Fruit fly (Drosophila melanogaster) whole organism, embryonic: ENCODE measurements around the gene nenya.

ENCODE experiments used
- C15 ChIP-seq: fragments of 200-800 bp; sonication (Bioruptor generic); IDR thresholded peaks from 3 replicates; pipeline ENCODE4 v1.3.6; 2022; ENCODE audit warnings: missing biosample characterization, missing genetic modification characterization
- CG10543 ChIP-seq: fragments of 200-800 bp; sonication (Bioruptor generic); optimal IDR thresholded peaks from 3 replicates; lab custom pipeline; 2017; ENCODE audit warnings: missing biosample characterization, mild to moderate bottlenecking, missing genetic modification characterization, moderate library complexity
- CG11695 ChIP-seq: fragments of 200-800 bp; sonication (Bioruptor generic); IDR thresholded peaks from 3 replicates; pipeline ENCODE4 v1.3.6; 2022; ENCODE audit warnings: missing biosample characterization, missing genetic modification characterization
- CG12744 ChIP-seq: fragments of 200-800 bp; sonication (Bioruptor generic); optimal IDR thresholded peaks from 2 replicates; lab custom pipeline; 2016; ENCODE audit warnings: missing biosample characterization, missing genetic modification characterization
- CG14965 ChIP-seq: fragments of 200-800 bp; sonication (Bioruptor generic); optimal IDR thresholded peaks from 2 replicates; lab custom pipeline; 2016; ENCODE audit warnings: missing biosample characterization, missing genetic modification characterization, borderline replicate concordance
- CG15514 ChIP-seq: fragments of 200-800 bp; sonication (Bioruptor generic); optimal IDR thresholded peaks from 3 replicates; lab custom pipeline; 2017; ENCODE audit warnings: missing biosample characterization, missing genetic modification characterization, mild to moderate bottlenecking, moderate library complexity, missing genetic modification reagents
- CG17802 ChIP-seq: fragments of 200-800 bp; sonication (Bioruptor generic); optimal IDR thresholded peaks from 2 replicates; lab custom pipeline; 2018; ENCODE audit warnings: missing biosample characterization, mild to moderate bottlenecking, missing genetic modification characterization, moderate library complexity
- CG2120 ChIP-seq: fragments of 200-800 bp; sonication (Bioruptor generic); optimal IDR thresholded peaks from 3 replicates; lab custom pipeline; 2016; ENCODE audit warnings: missing biosample characterization, missing genetic modification characterization
- CG31365 ChIP-seq: fragments of 200-800 bp; sonication (Bioruptor generic); optimal IDR thresholded peaks from 2 replicates; lab custom pipeline; 2018; ENCODE audit warnings: missing biosample characterization, mild to moderate bottlenecking, missing genetic modification characterization
- CG34376 ChIP-seq: fragments of 200-800 bp; sonication (Bioruptor generic); optimal IDR thresholded peaks from 2 replicates; lab custom pipeline; 2018; ENCODE audit warnings: missing biosample characterization, mild to moderate bottlenecking, missing genetic modification characterization
- CG4404 ChIP-seq: fragments of 200-800 bp; sonication (Bioruptor generic); IDR thresholded peaks from 2 replicates; pipeline ENCODE4 v1.3.6; 2022; ENCODE audit warnings: missing biosample characterization, missing genetic modification characterization
- CG7372 ChIP-seq: fragments of 200-800 bp; sonication (Bioruptor generic); IDR thresholded peaks from 2 replicates; pipeline ENCODE4 v1.3.6; 2022; ENCODE audit warnings: missing biosample characterization, missing genetic modification characterization
- CG7786 ChIP-seq: fragments of 200-800 bp; sonication (Bioruptor generic); optimal IDR thresholded peaks from 2 replicates; lab custom pipeline; 2016; ENCODE audit warnings: missing biosample characterization, missing genetic modification characterization
- CG8944 ChIP-seq: fragments of 200-800 bp; sonication (Bioruptor generic); optimal IDR thresholded peaks from 3 replicates; lab custom pipeline; 2016; ENCODE audit warnings: missing biosample characterization, missing genetic modification characterization
- CkIIα-i1 ChIP-seq: fragments of 200-800 bp; sonication (Bioruptor generic); IDR thresholded peaks from 2 replicates; pipeline ENCODE4 v1.3.6; 2022; ENCODE audit warnings: missing biosample characterization, missing genetic modification characterization
- CoRest ChIP-seq: fragments of 200-800 bp; sonication (Bioruptor generic); optimal IDR thresholded peaks from 3 replicates; lab custom pipeline; 2018; ENCODE audit warnings: missing biosample characterization, mild to moderate bottlenecking, missing genetic modification characterization, moderate library complexity
- Doc2 ChIP-seq: fragments of 200-800 bp; sonication (Bioruptor generic); IDR thresholded peaks from 2 replicates; pipeline ENCODE4 v1.3.6; 2022; ENCODE audit warnings: missing biosample characterization, missing genetic modification characterization
- Drgx ChIP-seq: fragments of 200-800 bp; sonication (Bioruptor generic); IDR thresholded peaks from 2 replicates; pipeline ENCODE4 v1.3.6; 2022; ENCODE audit warnings: missing biosample characterization, missing genetic modification characterization
- E2f2 ChIP-seq: fragments of 200-800 bp; sonication (Bioruptor generic); IDR thresholded peaks from 2 replicates; pipeline ENCODE4 v1.3.6; 2022; ENCODE audit warnings: missing biosample characterization, missing genetic modification characterization
- HLH3B ChIP-seq: fragments of 200-800 bp; sonication (Bioruptor generic); IDR thresholded peaks from 2 replicates; pipeline ENCODE4 v1.3.6; 2022; ENCODE audit warnings: missing biosample characterization, missing genetic modification characterization
- Hr3 ChIP-seq: fragments of 200-800 bp; sonication (Bioruptor generic); optimal IDR thresholded peaks from 3 replicates; lab custom pipeline; 2016; ENCODE audit warnings: missing biosample characterization, missing genetic modification characterization
- MBD-R2 ChIP-seq: fragments of 200-800 bp; sonication (Bioruptor generic); IDR thresholded peaks from 2 replicates; pipeline ENCODE4 v1.3.6; 2022; ENCODE audit warnings: missing biosample characterization, missing genetic modification characterization
- Med ChIP-seq: fragments of 200-800 bp; sonication (Bioruptor generic); peaks from one replicate; lab custom pipeline; 2016; ENCODE audit warnings: missing biosample characterization, missing genetic modification characterization, mild to moderate bottlenecking, inconsistent platforms, moderate library complexity
- Ravus ChIP-seq: fragments of 200-800 bp; sonication (Bioruptor generic); IDR thresholded peaks from 2 replicates; pipeline ENCODE4 v1.3.6; 2022; ENCODE audit warnings: missing biosample characterization, missing genetic modification characterization
- Rfx ChIP-seq: fragments of 200-800 bp; sonication (Bioruptor generic); IDR thresholded peaks from 2 replicates; pipeline ENCODE4 v1.3.6; 2022; ENCODE audit warnings: missing biosample characterization, missing genetic modification characterization
- Rx ChIP-seq: fragments of 200-800 bp; sonication (Bioruptor generic); IDR thresholded peaks from 2 replicates; pipeline ENCODE4 v1.3.6; 2022; ENCODE audit warnings: missing biosample characterization, missing genetic modification characterization
- Scr ChIP-seq: fragments of 200-800 bp; sonication (Bioruptor generic); IDR thresholded peaks from 2 replicates; pipeline ENCODE4 v1.3.6; 2022; ENCODE audit warnings: missing biosample characterization, missing genetic modification characterization; ENCODE audit not compliant: partially characterized antibody
- bbx ChIP-seq: fragments of 200-800 bp; sonication (Bioruptor generic); IDR thresholded peaks from 2 replicates; pipeline ENCODE4 v1.3.6; 2022; ENCODE audit warnings: missing biosample characterization, missing genetic modification characterization; ENCODE audit not compliant: partially characterized antibody
- bigmax ChIP-seq: fragments of 200-800 bp; sonication (Bioruptor generic); optimal IDR thresholded peaks from 2 replicates; lab custom pipeline; 2018; ENCODE audit warnings: missing biosample characterization, mild to moderate bottlenecking, missing genetic modification characterization
- chif ChIP-seq, 2 experiments: fragments of 200-800 bp; sonication (Bioruptor generic); optimal IDR thresholded peaks; 3 replicates each; lab custom pipeline; 2016; ENCODE audit warnings: missing biosample characterization in 2 of 2, missing genetic modification characterization in 2 of 2
- crc ChIP-seq: fragments of 200-800 bp; sonication (Bioruptor generic); optimal IDR thresholded peaks from 2 replicates; lab custom pipeline; 2016; ENCODE audit warnings: missing biosample characterization, missing genetic modification characterization
- cwo ChIP-seq: fragments of 200-800 bp; sonication (Bioruptor generic); optimal IDR thresholded peaks from 3 replicates; lab custom pipeline; 2017; ENCODE audit warnings: missing biosample characterization, missing genetic modification characterization, mild to moderate bottlenecking, moderate library complexity, missing genetic modification reagents
- dpn ChIP-seq, 2 experiments: fragments of 200-800 bp; sonication (Bioruptor generic); optimal IDR thresholded peaks; 3 replicates each; lab custom pipeline; 2016; ENCODE audit warnings: missing biosample characterization in 2 of 2, missing genetic modification characterization in 2 of 2
- dysf ChIP-seq: fragments of 200-800 bp; sonication (Bioruptor generic); IDR thresholded peaks from 3 replicates; pipeline ENCODE4 v1.3.6; 2022; ENCODE audit warnings: missing biosample characterization, missing genetic modification characterization
- exex ChIP-seq: fragments of 200-800 bp; sonication (Bioruptor generic); optimal IDR thresholded peaks from 4 replicates; lab custom pipeline; 2018; ENCODE audit warnings: missing biosample characterization, mild to moderate bottlenecking, missing genetic modification characterization, moderate library complexity
- eyg ChIP-seq: fragments of 200-800 bp; sonication (Bioruptor generic); optimal IDR thresholded peaks from 3 replicates; lab custom pipeline; 2016; ENCODE audit warnings: missing biosample characterization, missing genetic modification characterization
- gsb ChIP-seq: fragments of 200-800 bp; sonication (Bioruptor generic); IDR thresholded peaks from 2 replicates; pipeline ENCODE4 v1.3.6; 2022; ENCODE audit warnings: missing biosample characterization, missing genetic modification characterization
- nerfin-1 ChIP-seq: fragments of 200-800 bp; sonication (Bioruptor generic); optimal IDR thresholded peaks from 3 replicates; lab custom pipeline; 2019; ENCODE audit warnings: missing biosample characterization, mild to moderate bottlenecking, missing genetic modification characterization, moderate library complexity
- pan ChIP-seq, 4 experiments: fragments of >200 bp in 3 of 4; fragments of 200-800 bp in 1 of 4; sonication (Bioruptor generic) in 1 of 4; optimal IDR thresholded peaks in 3 of 4; IDR thresholded peaks in 1 of 4; 2 replicates each; pipeline versions ENCODE4 v1.3.6 to Lab custom; 2017 to 2022; ENCODE audit warnings: missing biosample characterization in 2 of 4, missing genetic modification characterization in 2 of 4, mixed read lengths in 1 of 4
- pum ChIP-seq: fragments of 200-800 bp; sonication (Bioruptor generic); optimal IDR thresholded peaks from 2 replicates; lab custom pipeline; 2016; ENCODE audit warnings: missing biosample characterization, missing genetic modification characterization
- row ChIP-seq: fragments of 200-800 bp; sonication (Bioruptor generic); IDR thresholded peaks from 3 replicates; pipeline ENCODE4 v1.3.6; 2022; ENCODE audit warnings: missing biosample characterization, missing genetic modification characterization
- shn ChIP-seq: fragments of 200-800 bp; sonication (Bioruptor generic); optimal IDR thresholded peaks from 3 replicates; lab custom pipeline; 2016; ENCODE audit warnings: missing biosample characterization, missing genetic modification characterization
- slbo ChIP-seq: fragments of 200-800 bp; sonication (Bioruptor generic); IDR thresholded peaks from 2 replicates; pipeline ENCODE4 v1.3.6; 2022; ENCODE audit warnings: missing biosample characterization, missing genetic modification characterization
- sna ChIP-seq: fragments of 200-800 bp; sonication (Bioruptor generic); IDR thresholded peaks from 2 replicates; pipeline ENCODE4 v1.3.6; 2022; ENCODE audit warnings: missing biosample characterization, missing genetic modification characterization; ENCODE audit not compliant: partially characterized antibody
- stc ChIP-seq: fragments of 200-800 bp; sonication (Bioruptor generic); IDR thresholded peaks from 2 replicates; pipeline ENCODE4 v1.3.6; 2022; ENCODE audit warnings: missing biosample characterization, missing genetic modification characterization
- sug ChIP-seq: fragments of 200-800 bp; optimal IDR thresholded peaks from 2 replicates; lab custom pipeline; 2019; ENCODE audit warnings: missing biosample characterization, mild to moderate bottlenecking, missing genetic modification characterization, moderate library complexity
- tio ChIP-seq: fragments of 200-800 bp; sonication (Bioruptor generic); optimal IDR thresholded peaks from 2 replicates; lab custom pipeline; 2017; ENCODE audit warnings: missing biosample characterization, missing genetic modification characterization, inconsistent platforms
- unc-4 ChIP-seq: fragments of 200-800 bp; sonication (Bioruptor generic); IDR thresholded peaks from 2 replicates; pipeline ENCODE4 v1.3.6; 2022; ENCODE audit warnings: missing biosample characterization, missing genetic modification characterization; ENCODE audit not compliant: partially characterized antibody
- vnd ChIP-seq: fragments of 200-800 bp; sonication (Bioruptor generic); IDR thresholded peaks from 3 replicates; pipeline ENCODE4 v1.3.6; 2022; ENCODE audit warnings: missing biosample characterization, missing genetic modification characterization; ENCODE audit not compliant: partially characterized antibody
- z ChIP-seq: fragments of 200-800 bp; sonication (Bioruptor generic); IDR thresholded peaks from 3 replicates; pipeline ENCODE4 v1.3.6; 2022; ENCODE audit warnings: missing biosample characterization, missing genetic modification characterization

The nenya gene

dm6 chr3R:27954533-27954932 is 26.6 kb upstream of the nenya start, which contains the start of gene Nep7:
Gene Nep7 (plus strand): TSS chr3R:27954917.
- TF ChIP-seq E2f2 (GFP tag; lab: Robert Waterston, UW) (no peak), cwo (GFP tag; lab: Kevin White, UChicago) (peak; percentile 47), C15 (GFP tag; lab: Robert Waterston, UW) (0 out of 3 replicates have a peak, but pooled peaks have one; percentile 26), Hr3 (GFP tag; lab: Kevin White, UChicago) (no peak), stc (no peak), MBD-R2 (no peak), Rx (GFP tag; lab: Robert Waterston, UW) (no peak), slbo (0 out of 2 replicates have a peak, but pooled peaks have one; percentile 35), pum (GFP tag; lab: Kevin White, UChicago) (no peak), shn (GFP tag; lab: Kevin White, UChicago) (no peak), CG11695 (GFP tag; lab: Robert Waterston, UW) (no peak), CG7372 (GFP tag; lab: Robert Waterston, UW) (no peak), CG10543 (GFP tag; lab: Kevin White, UChicago) (peak; percentile 46), gsb (GFP tag; lab: Robert Waterston, UW) (peak; percentile 21; the same call in 1 of the 2 replicates), Drgx (GFP tag; lab: Robert Waterston, UW) (peak; percentile 37; the same call in 1 of the 2 replicates), HLH3B (GFP tag; lab: Robert Waterston, UW) (0 out of 2 replicates have a peak, but pooled peaks have one; percentile 12), Med (GFP tag; lab: Kevin White, UChicago) (peak; percentile 73), nerfin-1 (no peak), sug (tag; lab: Kevin White, UChicago) (peak; percentile 29), Doc2 (GFP tag; lab: Robert Waterston, UW) (no peak), pan (optimal IDR thresholded peaks at IDR 0.05; lab: Kevin White, UChicago) (no peak), pan (GFP tag; optimal IDR thresholded peaks at IDR 0.05 in 1 of 2, IDR thresholded peaks at IDR 0.05 in 1 of 2) (peak in 1 of 2 experiments; percentile 5), CG4404 (GFP tag; lab: Robert Waterston, UW) (no peak), CG2120 (peak; percentile 26), dysf (GFP tag; lab: Robert Waterston, UW) (0 out of 3 replicates have a peak, but pooled peaks have one; percentile 30), Rfx (GFP tag; lab: Robert Waterston, UW) (0 out of 2 replicates have a peak, but pooled peaks have one; percentile 28), CG34376 (peak; percentile 81), row (GFP tag; lab: Robert Waterston, UW) (peak; percentile 27; the same call in 1 of the 3 replicates), tio (GFP tag; lab: Kevin White, UChicago) (no peak)

dm6 chr3R:27953890-27954289 is 25.9 kb upstream of the nenya start, which contains the start of gene CG4951:
Gene CG4951 (minus strand): TSS chr3R:27954112.
- TF ChIP-seq CG15514 (peak; percentile 68), z (GFP tag; lab: Robert Waterston, UW) (no peak), unc-4 (GFP tag; lab: Robert Waterston, UW) (peak; percentile 56), CG8944 (GFP tag; lab: Kevin White, UChicago) (no peak), tio (GFP tag; lab: Kevin White, UChicago) (no peak), Ravus (GFP tag; lab: Robert Waterston, UW) (no peak), bigmax (GFP tag; lab: Kevin White, UChicago) (peak; percentile 36), dpn (GFP tag; optimal IDR thresholded peaks at IDR 0.05; lab: Kevin White, UChicago) (no peak), bbx (peak; percentile 63; the same call in 1 of the 2 replicates), CG14965 (GFP tag; lab: Kevin White, UChicago) (no peak), CoRest (tag; lab: Kevin White, UChicago) (no peak), sna (no peak; the same call in 1 of the 2 replicates), CkIIα-i1 (no peak), eyg (GFP tag; lab: Kevin White, UChicago) (no peak), CG17802 (tag; lab: Kevin White, UChicago) (no peak), exex (tag; lab: Kevin White, UChicago) (no peak), nerfin-1 (peak; percentile 19), CG12744 (GFP tag; lab: Kevin White, UChicago) (no peak), Med (GFP tag; lab: Kevin White, UChicago) (peak; percentile 82), CG31365 (tag; lab: Kevin White, UChicago) (no peak), chif (GFP tag; optimal IDR thresholded peaks at IDR 0.05; lab: Kevin White, UChicago) (no peak), vnd (GFP tag; lab: Robert Waterston, UW) (peak; percentile 36; the same call in 1 of the 3 replicates), Scr (peak; percentile 60), crc (GFP tag; lab: Kevin White, UChicago) (no peak), CG7786 (no peak)
